Fruit fly (Drosophila melanogaster): ENCODE results near the gene CG1812.

CG1812 gene

DNA sequence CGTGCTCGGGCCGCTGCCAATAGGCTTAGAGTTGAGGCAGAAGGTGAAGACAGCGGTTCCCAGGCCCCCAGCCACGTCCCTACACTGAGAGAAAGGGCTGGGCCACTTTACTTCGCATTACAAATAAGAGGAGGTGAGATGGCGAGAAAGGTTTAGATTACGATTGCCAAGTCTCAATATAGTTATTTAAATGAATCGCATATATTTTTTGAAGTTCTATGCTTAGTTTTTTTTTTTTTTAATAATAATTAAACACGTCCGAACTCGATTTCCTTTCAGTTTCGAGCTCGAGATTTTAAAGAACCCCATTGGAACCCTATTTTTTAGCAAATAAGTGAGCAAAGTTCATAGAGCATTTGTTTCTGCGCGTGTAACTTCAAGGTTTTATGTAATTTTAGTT lies 3.6 kb upstream of the CG1812 start (continued):
- TF ChIP-seq dati (GFP tag; IDR thresholded peaks at IDR 0.05) (no peak), Gsc (GFP tag; IDR thresholded peaks at IDR 0.05) (no peak), inv (GFP tag; IDR thresholded peaks at IDR 0.05; ENCODE audit: partially characterized antibody) (no peak), CG11085 (GFP tag; IDR thresholded peaks at IDR 0.05) (no peak), CG18764 (GFP tag; optimal IDR thresholded peaks at IDR 0.05) (peak; percentile 2), jumu (GFP tag; optimal IDR thresholded peaks at IDR 0.05) (no peak), CG17568 (GFP tag; optimal IDR thresholded peaks at IDR 0.05) (no peak), sima (GFP tag; optimal IDR thresholded peaks at IDR 0.05) (no peak), dimm (GFP tag; IDR thresholded peaks at IDR 0.05) (no peak), GATAe (GFP tag; conservative IDR thresholded peaks at IDR 0.05) (no peak), slp2 (GFP tag; optimal IDR thresholded peaks at IDR 0.05) (no peak), HLH3B (GFP tag; IDR thresholded peaks at IDR 0.05) (no peak; the same call in 1 of the 2 replicates), eyg (GFP tag; optimal IDR thresholded peaks at IDR 0.05) (no peak), rib (GFP tag; IDR thresholded peaks at IDR 0.05) (no peak), pzg (GFP tag; optimal IDR thresholded peaks at IDR 0.05) (no peak), CG2202 (tag; optimal IDR thresholded peaks at IDR 0.05) (no peak), TFAM (GFP tag; optimal IDR thresholded peaks at IDR 0.05) (no peak), CG16815 (GFP tag; optimal IDR thresholded peaks at IDR 0.05) (no peak), dan (GFP tag; IDR thresholded peaks at IDR 0.05) (no peak), CG1647 (GFP tag; optimal IDR thresholded peaks at IDR 0.05) (no peak), fru (optimal IDR thresholded peaks at IDR 0.05) (no peak), NfI (GFP tag; optimal IDR thresholded peaks at IDR 0.05) (peak; percentile 49), ham (GFP tag; IDR thresholded peaks at IDR 0.05) (no peak), Hr78 (GFP tag; optimal IDR thresholded peaks at IDR 0.05) (no peak), Mes4 (GFP tag; optimal IDR thresholded peaks at IDR 0.05) (peak; percentile 21), pros (GFP tag; optimal IDR thresholded peaks at IDR 0.05) (no peak), CTCF (GFP tag; optimal IDR thresholded peaks at IDR 0.05) (no peak), CG10543 (GFP tag; optimal IDR thresholded peaks at IDR 0.05) (peak; percentile 23), Aef1 (GFP tag; IDR thresholded peaks at IDR 0.05) (no peak), CG2129 (GFP tag; IDR thresholded peaks at IDR 0.05; ENCODE audit: partially characterized antibody) (no peak), lmd (GFP tag; IDR thresholded peaks at IDR 0.05) (peak; percentile 60), grn (GFP tag; optimal IDR thresholded peaks at IDR 0.05) (no peak), Dp (GFP tag; optimal IDR thresholded peaks at IDR 0.05) (no peak), insv (GFP tag; optimal IDR thresholded peaks at IDR 0.05) (no peak), CG6791 (GFP tag; IDR thresholded peaks at IDR 0.05; ENCODE audit: partially characterized antibody) (no peak), pnt (GFP tag; optimal IDR thresholded peaks at IDR 0.05) (peak; percentile 17), sc (optimal IDR thresholded peaks at IDR 0.05) (no peak), sc (GFP tag; optimal IDR thresholded peaks at IDR 0.05) (no peak), CG8290 (GFP tag; optimal IDR thresholded peaks at IDR 0.05) (no peak), CG8290 (tag; optimal IDR thresholded peaks at IDR 0.05) (no peak), gsb (GFP tag; IDR thresholded peaks at IDR 0.05) (no peak), prd (optimal IDR thresholded peaks at IDR 0.05) (no peak), prd (GFP tag; IDR thresholded peaks at IDR 0.05) (peak; percentile 54; the same call in 1 of the 3 replicates), CG3281 (GFP tag; optimal IDR thresholded peaks at IDR 0.05) (peak; percentile 17), lilli (GFP tag; optimal IDR thresholded peaks at IDR 0.05) (peak; percentile 52), bbx (GFP tag; IDR thresholded peaks at IDR 0.05; ENCODE audit: partially characterized antibody) (no peak), ssp (GFP tag; IDR thresholded peaks at IDR 0.05) (no peak), pb (GFP tag; optimal IDR thresholded peaks at IDR 0.05) (no peak), Sox100B (GFP tag; optimal IDR thresholded peaks at IDR 0.05) (peak; percentile 57), CG13287 (GFP tag; IDR thresholded peaks at IDR 0.05; ENCODE audit: partially characterized antibody) (no peak), btn (GFP tag; optimal IDR thresholded peaks at IDR 0.05) (no peak), CG12219 (GFP tag; optimal IDR thresholded peaks at IDR 0.05) (no peak), E2f2 (GFP tag; IDR thresholded peaks at IDR 0.05) (peak; percentile 34), Gug (GFP tag; IDR thresholded peaks at IDR 0.05) (peak; percentile 46; the same call in 1 of the 4 replicates)
